Fruit fly (Drosophila melanogaster) whole organism, embryonic: ENCODE results near the gene Roc1b.
A peak's percentile ranks its signal among the peaks of the same experiment; 100 is the strongest.

Source experiments
- Atf3 ChIP-seq: fragments of 200-800 bp; sonication (Bioruptor generic); optimal IDR thresholded peaks from 3 replicates; lab custom pipeline; 2016; ENCODE audit warnings: missing biosample characterization, missing genetic modification characterization
- Awh ChIP-seq: fragments of 200-800 bp; sonication (Bioruptor generic); IDR thresholded peaks from 2 replicates; pipeline ENCODE4, ENCODE4 v1.3.6; 2022; ENCODE audit warnings: missing biosample characterization, missing genetic modification characterization
- Bdp1 ChIP-seq: fragments of 200-800 bp; sonication (Bioruptor generic); optimal IDR thresholded peaks from 3 replicates; lab custom pipeline; 2016; ENCODE audit warnings: missing biosample characterization, missing genetic modification characterization
- CG10321 ChIP-seq: fragments of 200-800 bp; sonication (Bioruptor generic); IDR thresholded peaks from 2 replicates; pipeline ENCODE4 v1.3.6; 2022; ENCODE audit warnings: missing biosample characterization, missing genetic modification characterization
- CG10654 ChIP-seq: fragments of 200-800 bp; sonication (Bioruptor generic); optimal IDR thresholded peaks from 2 replicates; lab custom pipeline; 2016; ENCODE audit warnings: missing biosample characterization, missing genetic modification characterization
- CG11085 ChIP-seq: fragments of 200-800 bp; sonication (Bioruptor generic); IDR thresholded peaks from 2 replicates; pipeline ENCODE4 v1.3.6; 2022; ENCODE audit warnings: missing biosample characterization, missing genetic modification characterization
- CG11398 ChIP-seq: fragments of 200-800 bp; sonication (Bioruptor generic); optimal IDR thresholded peaks from 2 replicates; lab custom pipeline; 2016; ENCODE audit warnings: missing biosample characterization, missing genetic modification characterization
- CG11696 ChIP-seq: fragments of 200-800 bp; sonication (Bioruptor generic); IDR thresholded peaks from 2 replicates; pipeline ENCODE4 v1.3.6; 2022; ENCODE audit warnings: missing biosample characterization, missing genetic modification characterization
- CG1233 ChIP-seq: fragments of 200-800 bp; sonication (Bioruptor generic); optimal IDR thresholded peaks from 4 replicates; lab custom pipeline; 2018; ENCODE audit warnings: missing biosample characterization, mild to moderate bottlenecking, missing genetic modification characterization
- CG13287 ChIP-seq: fragments of 200-800 bp; sonication (Bioruptor generic); IDR thresholded peaks from 2 replicates; pipeline ENCODE4 v1.3.6; 2022; ENCODE audit warnings: missing biosample characterization, missing genetic modification characterization; ENCODE audit not compliant: partially characterized antibody
- CG13894 ChIP-seq: fragments of 200-800 bp; sonication (Bioruptor generic); optimal IDR thresholded peaks from 3 replicates; lab custom pipeline; 2018; ENCODE audit warnings: missing biosample characterization, mild to moderate bottlenecking, missing genetic modification characterization, moderate library complexity
- CG14441 ChIP-seq: fragments of 200-800 bp; sonication (Bioruptor generic); IDR thresholded peaks from 2 replicates; pipeline ENCODE4 v1.3.6; 2022; ENCODE audit warnings: missing biosample characterization, missing genetic modification characterization
- CG14965 ChIP-seq: fragments of 200-800 bp; sonication (Bioruptor generic); optimal IDR thresholded peaks from 2 replicates; lab custom pipeline; 2016; ENCODE audit warnings: missing biosample characterization, missing genetic modification characterization, borderline replicate concordance
- CG17361 ChIP-seq: fragments of 200-800 bp; sonication (Bioruptor generic); IDR thresholded peaks from 3 replicates; pipeline ENCODE4 v1.3.6; 2022; ENCODE audit warnings: missing biosample characterization, missing genetic modification characterization
- CG5245 ChIP-seq: fragments of 200-800 bp; sonication (Bioruptor generic); optimal IDR thresholded peaks from 3 replicates; lab custom pipeline; 2016; ENCODE audit warnings: missing biosample characterization, missing genetic modification characterization
- CG6175 ChIP-seq: fragments of 200-800 bp; sonication (Bioruptor generic); IDR thresholded peaks from 3 replicates; pipeline ENCODE4 v1.3.6; 2022; ENCODE audit warnings: missing biosample characterization, missing genetic modification characterization
- CG6765 ChIP-seq: fragments of 200-800 bp; sonication (Bioruptor generic); optimal IDR thresholded peaks from 3 replicates; lab custom pipeline; 2017; ENCODE audit warnings: missing biosample characterization, mild to moderate bottlenecking, missing genetic modification characterization
- CG8290 ChIP-seq, 3 experiments: fragments of 200-800 bp; sonication (Bioruptor generic); optimal IDR thresholded peaks; 2 replicates each; lab custom pipeline; 2016 to 2019; ENCODE audit warnings: missing biosample characterization in 3 of 3, missing genetic modification characterization in 3 of 3, mild to moderate bottlenecking in 2 of 3, moderate library complexity in 1 of 3
- Elba2 ChIP-seq: fragments of 200-800 bp; sonication (Bioruptor generic); optimal IDR thresholded peaks from 3 replicates; lab custom pipeline; 2016; ENCODE audit warnings: missing biosample characterization, missing genetic modification characterization
- GATAe ChIP-seq: fragments of 200-800 bp; sonication (Bioruptor generic); conservative IDR thresholded peaks from 2 replicates; pipeline ENCODE4 v1.3.6; 2022; ENCODE audit warnings: missing biosample characterization, missing genetic modification characterization
- H15 ChIP-seq: fragments of 200-800 bp; sonication (Bioruptor generic); IDR thresholded peaks from 3 replicates; pipeline ENCODE4 v1.3.6; 2022; ENCODE audit warnings: missing biosample characterization, missing genetic modification characterization
- Hr39 ChIP-seq: fragments of >200 bp; optimal IDR thresholded peaks from 2 replicates; lab custom pipeline; 2017
- Lpt ChIP-seq: fragments of >200 bp; optimal IDR thresholded peaks from 2 replicates; lab custom pipeline; 2018; ENCODE audit warnings: missing biosample characterization, missing genetic modification characterization
- MTF-1 ChIP-seq: fragments of 200-800 bp; sonication (Bioruptor generic); optimal IDR thresholded peaks from 2 replicates; lab custom pipeline; 2018; ENCODE audit warnings: missing biosample characterization, mild to moderate bottlenecking, missing genetic modification characterization, borderline replicate concordance
- Med ChIP-seq: fragments of 200-800 bp; sonication (Bioruptor generic); peaks from one replicate; lab custom pipeline; 2016; ENCODE audit warnings: missing biosample characterization, missing genetic modification characterization, mild to moderate bottlenecking, inconsistent platforms, moderate library complexity
- Myb ChIP-seq: fragments of 200-800 bp; sonication (Bioruptor generic); optimal IDR thresholded peaks from 2 replicates; lab custom pipeline; 2016; ENCODE audit warnings: missing biosample characterization, missing genetic modification characterization
- Neu2 ChIP-seq: fragments of 200-800 bp; sonication (Bioruptor generic); optimal IDR thresholded peaks from 3 replicates; lab custom pipeline; 2016; ENCODE audit warnings: missing biosample characterization, missing genetic modification characterization, borderline replicate concordance
- Sry-β ChIP-seq: fragments of 200-800 bp; sonication (Bioruptor generic); optimal IDR thresholded peaks from 2 replicates; lab custom pipeline; 2018; ENCODE audit warnings: missing biosample characterization, mild to moderate bottlenecking, missing genetic modification characterization, moderate library complexity
- abd-A ChIP-seq: fragments of 200-800 bp; sonication (Bioruptor generic); optimal IDR thresholded peaks from 3 replicates; lab custom pipeline; 2019; ENCODE audit warnings: missing biosample characterization, mild to moderate bottlenecking, missing genetic modification characterization, moderate library complexity
- al ChIP-seq: fragments of 200-800 bp; sonication (Bioruptor generic); IDR thresholded peaks from 2 replicates; pipeline ENCODE4 v1.3.6; 2022; ENCODE audit warnings: missing biosample characterization, missing genetic modification characterization
- amos ChIP-seq: fragments of 200-800 bp; sonication (Bioruptor generic); IDR thresholded peaks from 2 replicates; pipeline ENCODE4 v1.3.6; 2022; ENCODE audit warnings: missing biosample characterization, missing genetic modification characterization; ENCODE audit not compliant: partially characterized antibody
- bcd ChIP-seq: fragments of 200-800 bp; sonication (Bioruptor generic); optimal IDR thresholded peaks from 2 replicates; lab custom pipeline; 2017; ENCODE audit warnings: missing biosample characterization, mild to moderate bottlenecking, missing genetic modification characterization
- chm ChIP-seq: fragments of 200-800 bp; sonication (Bioruptor generic); IDR thresholded peaks from 2 replicates; pipeline ENCODE4 v1.3.6; 2022; ENCODE audit warnings: missing biosample characterization, missing genetic modification characterization
- ewg ChIP-seq: fragments of 200-800 bp; sonication (Bioruptor generic); optimal IDR thresholded peaks from 3 replicates; lab custom pipeline; 2017; ENCODE audit warnings: mild to moderate bottlenecking, missing biosample characterization, missing genetic modification reagents, missing genetic modification characterization
- exex ChIP-seq: fragments of 200-800 bp; sonication (Bioruptor generic); optimal IDR thresholded peaks from 4 replicates; lab custom pipeline; 2018; ENCODE audit warnings: missing biosample characterization, mild to moderate bottlenecking, missing genetic modification characterization, moderate library complexity
- ftz-f1 ChIP-seq: fragments of 200-800 bp; sonication (Bioruptor generic); optimal IDR thresholded peaks from 2 replicates; lab custom pipeline; 2016; ENCODE audit warnings: missing biosample characterization, missing genetic modification characterization
- gcm ChIP-seq: fragments of 200-800 bp; sonication (Bioruptor generic); optimal IDR thresholded peaks from 2 replicates; lab custom pipeline; 2019; ENCODE audit warnings: missing biosample characterization, mild to moderate bottlenecking, missing genetic modification characterization, moderate library complexity
- ham ChIP-seq: fragments of 200-800 bp; sonication (Bioruptor generic); IDR thresholded peaks from 2 replicates; pipeline ENCODE4 v1.3.6; 2022; ENCODE audit warnings: missing biosample characterization, missing genetic modification characterization
- ken ChIP-seq: fragments of 200-800 bp; sonication (Bioruptor generic); IDR thresholded peaks from 3 replicates; pipeline ENCODE4 v1.3.6; 2022; ENCODE audit warnings: missing biosample characterization, missing genetic modification characterization
- pfk ChIP-seq: fragments of 200-800 bp; sonication (Bioruptor generic); optimal IDR thresholded peaks from 2 replicates; lab custom pipeline; 2018; ENCODE audit warnings: missing biosample characterization, mild to moderate bottlenecking, missing genetic modification characterization, moderate library complexity
- pho ChIP-seq: fragments of 200-800 bp; sonication (Bioruptor generic); optimal IDR thresholded peaks from 2 replicates; lab custom pipeline; 2016; ENCODE audit warnings: missing biosample characterization, missing genetic modification characterization
- pnt ChIP-seq: fragments of 200-800 bp; sonication (Bioruptor generic); optimal IDR thresholded peaks from 3 replicates; lab custom pipeline; 2016; ENCODE audit warnings: missing biosample characterization, missing genetic modification characterization
- pum ChIP-seq: fragments of 200-800 bp; sonication (Bioruptor generic); optimal IDR thresholded peaks from 2 replicates; lab custom pipeline; 2016; ENCODE audit warnings: missing biosample characterization, missing genetic modification characterization
- salm ChIP-seq: fragments of 200-800 bp; sonication (Bioruptor generic); optimal IDR thresholded peaks from 2 replicates; lab custom pipeline; 2018; ENCODE audit warnings: missing biosample characterization, mild to moderate bottlenecking, missing genetic modification characterization
- sens-2 ChIP-seq: fragments of 200-800 bp; sonication (Bioruptor generic); IDR thresholded peaks from 2 replicates; pipeline ENCODE4 v1.3.6; 2022; ENCODE audit warnings: missing biosample characterization, missing genetic modification characterization
- sima ChIP-seq: fragments of 200-800 bp; sonication (Bioruptor generic); optimal IDR thresholded peaks from 2 replicates; lab custom pipeline; 2016; ENCODE audit warnings: missing biosample characterization, missing genetic modification characterization
- sug ChIP-seq: fragments of 200-800 bp; optimal IDR thresholded peaks from 2 replicates; lab custom pipeline; 2019; ENCODE audit warnings: missing biosample characterization, mild to moderate bottlenecking, missing genetic modification characterization, moderate library complexity
- toy ChIP-seq: fragments of 200-800 bp; sonication (Bioruptor generic); IDR thresholded peaks from 2 replicates; pipeline ENCODE4 v1.3.6; 2022; ENCODE audit warnings: missing biosample characterization, missing genetic modification characterization
- unc-4 ChIP-seq: fragments of 200-800 bp; sonication (Bioruptor generic); IDR thresholded peaks from 2 replicates; pipeline ENCODE4 v1.3.6; 2022; ENCODE audit warnings: missing biosample characterization, missing genetic modification characterization; ENCODE audit not compliant: partially characterized antibody
- vfl ChIP-seq: fragments of 200-800 bp; sonication (Bioruptor generic); optimal IDR thresholded peaks from 2 replicates; lab custom pipeline; 2016; ENCODE audit warnings: missing biosample characterization, missing genetic modification characterization
- wor ChIP-seq: fragments of 200-800 bp; sonication (Bioruptor generic); IDR thresholded peaks from 2 replicates; pipeline ENCODE4 v1.3.6; 2022; ENCODE audit warnings: missing biosample characterization, missing genetic modification characterization

Gene Roc1b

DNA sequence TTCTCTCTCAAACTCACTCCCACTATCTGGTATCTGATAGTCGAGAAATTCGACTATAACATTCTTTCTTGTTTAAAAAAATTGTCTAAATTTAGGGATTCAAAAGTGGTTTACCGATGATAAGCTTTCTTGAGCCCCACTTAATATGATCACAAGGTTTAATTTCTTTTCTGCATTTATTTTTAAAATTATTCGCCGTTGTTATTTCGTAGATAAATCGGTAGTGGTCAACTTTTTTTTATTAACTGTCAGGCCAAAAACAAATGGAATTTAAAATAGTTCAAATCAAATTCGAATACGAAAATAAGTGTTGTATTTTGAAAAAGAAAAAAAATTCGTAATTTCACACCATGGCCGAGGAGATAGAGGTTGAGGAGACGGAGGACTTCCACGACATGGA is at the start of gene Roc1b:
Gene Roc1b, plus strand, starts transcription at position 301 of the 400 bp plus-strand sequence.
- TF ChIP-seq H15 (GFP tag; lab: Robert Waterston, UW) (no peak), sima (no peak), CG1233 (GFP tag; lab: Kevin White, UChicago) (no peak), MTF-1 (GFP tag; lab: Kevin White, UChicago) (no peak), salm (tag; lab: Kevin White, UChicago) (no peak), Awh (GFP tag; lab: Robert Waterston, UW) (no peak), ftz-f1 (GFP tag; lab: Kevin White, UChicago) (no peak), toy (GFP tag; lab: Robert Waterston, UW) (no peak), gcm (no peak)

- TF ChIP-seq CG14441 (GFP tag; lab: Robert Waterston, UW): no peak
- TF ChIP-seq ken (GFP tag; lab: Robert Waterston, UW): 0 out of 3 replicates have a peak, but pooled peaks have one; percentile 21
- TF ChIP-seq vfl: no peak
- TF ChIP-seq ham: no peak
- no peak for TF ChIP-seq sima
- no peak for TF ChIP-seq CG10321
- TF ChIP-seq Sry-β (GFP tag; lab: Kevin White, UChicago): no peak
- no peak for TF ChIP-seq chm (GFP tag; lab: Robert Waterston, UW)
- no peak for TF ChIP-seq ewg (GFP tag; lab: Kevin White, UChicago)
- TF ChIP-seq exex: peak; percentile 60
- peak; percentile 64 for TF ChIP-seq sug (tag; lab: Kevin White, UChicago)
- no peak for TF ChIP-seq wor (GFP tag; lab: Robert Waterston, UW)
- TF ChIP-seq Neu2: no peak
- peak; percentile 28 for TF ChIP-seq Med
- TF ChIP-seq sens-2 (GFP tag; lab: Robert Waterston, UW): no peak
- TF ChIP-seq CG14965 (GFP tag; lab: Kevin White, UChicago): no peak
- no peak for TF ChIP-seq Myb
- TF ChIP-seq GATAe: 0 out of 2 replicates have a peak, but pooled peaks have one; percentile 28
- no peak for TF ChIP-seq CG17361 (GFP tag; lab: Robert Waterston, UW)
- no peak for TF ChIP-seq al (GFP tag; lab: Robert Waterston, UW)
- TF ChIP-seq Elba2 (GFP tag; lab: Kevin White, UChicago): no peak
- peak; percentile 94 for TF ChIP-seq CG13894 (tag; lab: Kevin White, UChicago)
- TF ChIP-seq CG8290 (GFP tag; optimal IDR thresholded peaks at IDR 0.05; lab: Kevin White, UChicago): no peak
- no peak for TF ChIP-seq CG8290 (tag; optimal IDR thresholded peaks at IDR 0.05; lab: Kevin White, UChicago)
- no peak for TF ChIP-seq pfk (GFP tag; lab: Kevin White, UChicago)
- TF ChIP-seq CG10654: no peak
- no peak for TF ChIP-seq abd-A (tag; lab: Kevin White, UChicago)
- no peak for TF ChIP-seq CG6175 (GFP tag; lab: Robert Waterston, UW)
- no peak for TF ChIP-seq CG11696 (GFP tag; lab: Robert Waterston, UW)
- no peak for TF ChIP-seq unc-4 (GFP tag; lab: Robert Waterston, UW)
- no peak for TF ChIP-seq CG11085 (GFP tag; lab: Robert Waterston, UW)
- TF ChIP-seq pum (GFP tag; lab: Kevin White, UChicago): no peak
- no peak for TF ChIP-seq CG11398 (GFP tag; lab: Kevin White, UChicago)
- no peak for TF ChIP-seq Bdp1 (GFP tag; lab: Kevin White, UChicago)
- peak; percentile 35; the same call in 1 of the 2 replicates for TF ChIP-seq CG13287 (GFP tag; lab: Robert Waterston, UW)
- no peak for TF ChIP-seq CG6765 (GFP tag; lab: Kevin White, UChicago)
- TF ChIP-seq pnt (GFP tag; lab: Kevin White, UChicago): no peak
- TF ChIP-seq Lpt (GFP tag; lab: Kevin White, UChicago): no peak
- TF ChIP-seq bcd (GFP tag; lab: Kevin White, UChicago): no peak
- no peak for TF ChIP-seq pho (GFP tag; lab: Kevin White, UChicago)
- TF ChIP-seq CG5245 (GFP tag; lab: Kevin White, UChicago): no peak
- peak; percentile 45; the same call in 1 of the 2 replicates for TF ChIP-seq amos
- TF ChIP-seq Hr39 (lab: Kevin White, UChicago): no peak
- TF ChIP-seq Atf3 (GFP tag; lab: Kevin White, UChicago): no peak
Observed at dm6 chr3L:311607-312006, 46.2 kb upstream of the Roc1b start.
